Worm (Caenorhabditis elegans): ENCODE measurements around the gene vps-29.

DNA sequence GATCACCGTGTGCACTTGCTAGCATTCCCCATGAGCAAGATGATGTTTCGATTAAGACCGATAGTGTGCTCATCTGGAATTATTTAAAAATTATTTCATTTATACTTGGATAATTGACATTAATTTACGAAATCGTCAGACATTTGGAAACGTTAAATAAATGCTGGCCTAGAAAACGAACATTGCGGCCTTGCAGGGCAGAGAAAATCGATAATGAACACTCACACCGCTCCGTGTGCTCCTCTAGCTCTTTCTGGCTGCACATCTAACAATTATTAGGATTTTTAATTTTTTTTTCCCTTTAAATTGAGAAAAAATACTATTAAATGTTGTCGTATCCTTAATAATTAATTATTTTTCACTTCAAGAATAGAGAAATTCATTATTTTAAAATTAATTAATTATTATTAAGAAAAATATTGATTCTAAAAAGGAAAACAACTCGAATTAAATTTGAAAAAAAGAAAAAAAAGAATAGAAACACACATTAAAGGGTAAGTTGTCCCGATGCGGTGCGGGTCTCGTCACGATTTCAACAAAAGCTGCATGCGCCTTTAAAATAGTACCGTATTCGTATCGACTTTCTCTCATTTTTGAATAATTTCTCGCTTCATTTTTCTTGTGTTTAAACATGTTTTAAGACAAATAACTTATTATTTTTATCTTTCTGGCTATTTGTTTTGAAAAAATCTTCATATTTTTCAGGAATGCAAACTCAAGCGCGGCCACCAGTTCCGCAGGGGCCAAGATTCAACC, 7.4 kb upstream of the vps-29 start, which contains the start of the genes gtf-2H3 and ham-3:
- TF ChIP-seq pag-3 (tag; optimal IDR thresholded peaks at IDR 0.05; ENCODE audit: borderline replicate concordance) (no peak), fax-1 (tag; optimal IDR thresholded peaks at IDR 0.05) (no peak), elt-4 (tag; optimal IDR thresholded peaks at IDR 0.05) (no peak), ceh-9 (tag; optimal IDR thresholded peaks at IDR 0.05) (no peak), hlh-30 (tag; optimal IDR thresholded peaks at IDR 0.05; ENCODE audit: insufficient read depth) (no peak), ceh-24 (tag; optimal IDR thresholded peaks at IDR 0.05) (no peak), tbx-7 (tag; optimal IDR thresholded peaks at IDR 0.05) (no peak), unc-86 (tag; optimal IDR thresholded peaks at IDR 0.05) (no peak), pat-9 (tag; optimal IDR thresholded peaks at IDR 0.05) (no peak), gmeb-2 (tag; optimal IDR thresholded peaks at IDR 0.05) (no peak), npax-4 (tag; optimal IDR thresholded peaks at IDR 0.05) (no peak)

Measured in whole organism, late embryonic.